In the genomic region with DNA sequence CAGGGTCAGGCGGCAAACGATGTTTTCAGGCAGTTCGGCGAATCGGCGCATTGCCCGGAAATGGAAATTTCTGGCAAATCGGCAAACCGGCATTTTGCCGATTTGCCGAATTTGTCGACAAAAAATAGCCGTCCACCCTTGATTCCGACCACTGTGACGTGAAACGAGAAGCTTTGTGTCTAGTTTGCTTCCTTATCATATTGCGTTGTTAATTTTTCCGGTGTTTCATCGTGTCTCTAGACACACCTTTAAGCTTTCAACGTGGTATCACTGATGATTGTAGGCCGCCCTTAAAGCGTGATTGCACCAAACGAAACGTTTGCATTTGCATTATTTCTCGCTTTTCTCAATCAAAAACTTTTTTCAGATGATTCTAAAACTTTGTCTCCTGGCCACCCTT, we compare ENCODE assay signal across 3 worm cellular contexts.
TF ChIP-seq lines count a peak whose summit lies in the region.

Gene clec-71 (plus strand): TSS at position 362 of the 400 bp plus-strand sequence.

TF ChIP-seq in whole organism, L1 larva, 84 proteins besides CTCF, POLR2A, EP300 and RAD21:
- TF ChIP-seq elt-2 (tag; optimal IDR thresholded peaks at IDR 0.05; lab: Kevin White, UChicago) = peak; percentile 58
- TF ChIP-seq lsy-2 (tag; optimal IDR thresholded peaks at IDR 0.05; lab: Kevin White, UChicago) = no peak

TF ChIP-seq in whole organism, L3 larva, 47 proteins besides CTCF, POLR2A, EP300 and RAD21:
- TF ChIP-seq elt-2 (tag; optimal IDR thresholded peaks at IDR 0.05; lab: Kevin White, UChicago) (peak; percentile 6), zag-1 (tag; optimal IDR thresholded peaks at IDR 0.05; lab: Kevin White, UChicago) (no peak)

TF ChIP-seq in whole organism, L4 larva, 104 proteins besides CTCF, POLR2A, EP300 and RAD21:
- peak in 1 of 2 experiments; percentile 55 for TF ChIP-seq unc-62 (GFP tag; optimal IDR thresholded peaks at IDR 0.05 in 1 of 2; lab: Kevin White, UChicago)
- TF ChIP-seq unc-62 (tag; optimal IDR thresholded peaks at IDR 0.05; lab: Kevin White, UChicago) = no peak
- no peak for TF ChIP-seq rbr-2 (tag; optimal IDR thresholded peaks at IDR 0.05; lab: Kevin White, UChicago)
- peak; percentile 57 for TF ChIP-seq aha-1 (tag; lab: Kevin White, UChicago)
TF ChIP-seq in whole organism, L4 larva: peak in this region for 2.

Comparison
In these comparisons a context has a peak if more than half of its experiments do, and no peak if none do; other contexts are left out.
1. Of the 29 proteins assayed by ChIP-seq in both whole organism, L4 larva and whole organism, L1 larva: peak only in whole organism, L4 larva: aha-1; only in whole organism, L1 larva: none; in both: none; in neither: 27; mixed calls (peak in some experiments, not most) for 1.